Worm (Caenorhabditis elegans) whole organism, mixed stage, embryonic: ENCODE data around the gene E04F6.4.

ENCODE experiments used
- M03D4.4 ChIP-seq: sonication (generic microtip); optimal IDR thresholded peaks from 2 replicates; lab custom pipeline; 2017; ENCODE audit warnings: mild to moderate bottlenecking, missing genetic modification characterization, missing compliant biosample characterization
- bed-3 ChIP-seq: fragments of 200-800 bp; sonication (Bioruptor generic); optimal IDR thresholded peaks from 3 replicates; lab custom pipeline; 2018; ENCODE audit warnings: mild to moderate bottlenecking, missing genetic modification characterization, moderate library complexity, missing compliant biosample characterization
- blmp-1 ChIP-seq: fragments of 150-350 bp; optimal IDR thresholded peaks from 2 replicates; lab custom pipeline; 2014; ENCODE audit warnings: missing biosample characterization, missing genetic modification characterization
- ceh-39 ChIP-seq: fragments of 150-350 bp; optimal IDR thresholded peaks from 2 replicates; lab custom pipeline; 2014; ENCODE audit warnings: missing biosample characterization, missing genetic modification characterization
- ceh-43 ChIP-seq: fragments of 200-800 bp; sonication (Bioruptor generic); optimal IDR thresholded peaks from 2 replicates; lab custom pipeline; 2018; ENCODE audit warnings: mild to moderate bottlenecking, missing genetic modification characterization, moderate library complexity, missing compliant biosample characterization
- ceh-83 ChIP-seq: fragments of 200-800 bp; sonication (Bioruptor generic); optimal IDR thresholded peaks from 2 replicates; lab custom pipeline; 2018; ENCODE audit warnings: mild to moderate bottlenecking, missing genetic modification characterization, missing compliant biosample characterization
- ces-1 ChIP-seq: fragments of 150-350 bp; optimal IDR thresholded peaks from 2 replicates; lab custom pipeline; 2014; ENCODE audit warnings: missing biosample characterization, missing genetic modification reagents, missing genetic modification characterization
- cnd-1 ChIP-seq: fragments of 200-800 bp; sonication (Bioruptor generic); optimal IDR thresholded peaks from 2 replicates; lab custom pipeline; 2018; ENCODE audit warnings: mild to moderate bottlenecking, missing genetic modification characterization, missing compliant biosample characterization
- drap-1 ChIP-seq: fragments of 200-800 bp; sonication (Bioruptor generic); optimal IDR thresholded peaks from 3 replicates; lab custom pipeline; 2018; ENCODE audit warnings: mild to moderate bottlenecking, missing genetic modification characterization, missing compliant biosample characterization
- elt-1 ChIP-seq: sonication (generic microtip); optimal IDR thresholded peaks from 2 replicates; lab custom pipeline; 2017; ENCODE audit warnings: missing genetic modification characterization, mild to moderate bottlenecking, missing compliant biosample characterization, antibody characterized with exemption, moderate library complexity, borderline replicate concordance; ENCODE audit not compliant: insufficient read depth
- elt-3 ChIP-seq: fragments of 150-350 bp; optimal IDR thresholded peaks from 2 replicates; lab custom pipeline; 2014; ENCODE audit warnings: missing biosample characterization, missing genetic modification characterization
- flh-1 ChIP-seq: fragments of 200-800 bp; sonication (Bioruptor generic); optimal IDR thresholded peaks from 2 replicates; lab custom pipeline; 2018; ENCODE audit warnings: mild to moderate bottlenecking, missing genetic modification characterization, moderate library complexity, missing compliant biosample characterization
- ham-2 ChIP-seq: fragments of 200-800 bp; sonication (Bioruptor generic); optimal IDR thresholded peaks from 2 replicates; lab custom pipeline; 2018; ENCODE audit warnings: mild to moderate bottlenecking, missing genetic modification characterization, missing compliant biosample characterization
- hlh-1 ChIP-seq: fragments of 150-350 bp; optimal IDR thresholded peaks from 2 replicates; lab custom pipeline; 2014; ENCODE audit warnings: missing biosample characterization, missing genetic modification reagents, missing genetic modification characterization
- lin-13 ChIP-seq: fragments of 150-350 bp; optimal IDR thresholded peaks from 2 replicates; lab custom pipeline; 2014; ENCODE audit warnings: missing biosample characterization, missing genetic modification characterization
- lin-32 ChIP-seq: fragments of 200-800 bp; sonication (Bioruptor generic); optimal IDR thresholded peaks from 2 replicates; lab custom pipeline; 2018; ENCODE audit warnings: mild to moderate bottlenecking, missing genetic modification characterization, missing compliant biosample characterization
- lsy-2 ChIP-seq: fragments of 150-350 bp; optimal IDR thresholded peaks from 2 replicates; lab custom pipeline; 2014; ENCODE audit warnings: missing biosample characterization, missing genetic modification characterization
- mab-5 ChIP-seq: fragments of 150-350 bp; optimal IDR thresholded peaks from 2 replicates; lab custom pipeline; 2014; ENCODE audit warnings: missing biosample characterization, missing genetic modification characterization
- mep-1 ChIP-seq: fragments of 150-350 bp; optimal IDR thresholded peaks from 2 replicates; lab custom pipeline; 2017; ENCODE audit warnings: missing biosample characterization, missing genetic modification reagents, missing genetic modification characterization, inconsistent platforms
- mls-2 ChIP-seq: sonication (generic microtip); optimal IDR thresholded peaks from 2 replicates; lab custom pipeline; 2016; ENCODE audit warnings: mild to moderate bottlenecking, missing genetic modification characterization, moderate library complexity, missing compliant biosample characterization
- nhr-12 ChIP-seq: fragments of 150-350 bp; optimal IDR thresholded peaks from 2 replicates; lab custom pipeline; 2014; ENCODE audit warnings: missing biosample characterization, missing genetic modification characterization
- nhr-2 ChIP-seq: fragments of 150-350 bp; optimal IDR thresholded peaks from 2 replicates; lab custom pipeline; 2014; ENCODE audit warnings: missing biosample characterization, missing genetic modification characterization
- nhr-237 ChIP-seq: fragments of 150-350 bp; optimal IDR thresholded peaks from 2 replicates; lab custom pipeline; 2014; ENCODE audit warnings: missing biosample characterization, missing genetic modification characterization
- nhr-28 ChIP-seq: fragments of 150-350 bp; optimal IDR thresholded peaks from 2 replicates; lab custom pipeline; 2014; ENCODE audit warnings: missing biosample characterization, missing genetic modification characterization
- nhr-76 ChIP-seq: sonication (generic microtip); optimal IDR thresholded peaks from 2 replicates; lab custom pipeline; 2017; ENCODE audit warnings: missing biosample characterization, missing genetic modification characterization
- pha-4 ChIP-seq: fragments of 150-350 bp; optimal IDR thresholded peaks from 2 replicates; lab custom pipeline; 2018; ENCODE audit warnings: missing biosample characterization, missing genetic modification reagents, missing genetic modification characterization
- sem-2 ChIP-seq: fragments of 200-800 bp; sonication (Bioruptor generic); optimal IDR thresholded peaks from 2 replicates; lab custom pipeline; 2018; ENCODE audit warnings: mild to moderate bottlenecking, missing genetic modification characterization, missing compliant biosample characterization
- snpc-4 ChIP-seq: fragments of 150-350 bp; optimal IDR thresholded peaks from 2 replicates; lab custom pipeline; 2014; ENCODE audit warnings: missing biosample characterization, missing genetic modification characterization
- sptf-1 ChIP-seq: sonication (generic microtip); optimal IDR thresholded peaks from 2 replicates; lab custom pipeline; 2017; ENCODE audit warnings: mild to moderate bottlenecking, missing genetic modification characterization, moderate library complexity, missing compliant biosample characterization
- tbx-8 ChIP-seq: fragments of 200-800 bp; sonication (Bioruptor generic); optimal IDR thresholded peaks from 2 replicates; lab custom pipeline; 2018; ENCODE audit warnings: mild to moderate bottlenecking, missing genetic modification characterization, moderate library complexity, missing compliant biosample characterization
- unc-120 ChIP-seq: sonication (generic microtip); optimal IDR thresholded peaks from 2 replicates; lab custom pipeline; 2017; ENCODE audit warnings: missing genetic modification characterization, missing compliant biosample characterization; ENCODE audit not compliant: poor library complexity, severe bottlenecking
- unc-39 ChIP-seq: fragments of 150-350 bp; optimal IDR thresholded peaks from 2 replicates; lab custom pipeline; 2014; ENCODE audit warnings: missing biosample characterization, missing genetic modification characterization
- unc-62 ChIP-seq: fragments of 150-350 bp; optimal IDR thresholded peaks from 2 replicates; lab custom pipeline; 2014; ENCODE audit warnings: missing biosample characterization, missing genetic modification reagents, missing genetic modification characterization
- zip-8 ChIP-seq: fragments of 150-350 bp; optimal IDR thresholded peaks from 2 replicates; lab custom pipeline; 2014; ENCODE audit warnings: missing biosample characterization, missing genetic modification characterization
- ztf-11 ChIP-seq: fragments of 150-350 bp; optimal IDR thresholded peaks from 2 replicates; lab custom pipeline; 2014; ENCODE audit warnings: missing biosample characterization, missing genetic modification characterization

The E04F6.4 gene

ce11 chrII:7199308-7199707 lies 10.1 kb downstream of the E04F6.4 start, which contains the start of gene E04F6.6:
TSS of gene E04F6.6 (minus strand) at chrII:7199565.
- TF ChIP-seq ceh-83 (GFP tag; lab: Kevin White, UChicago): no peak
- TF ChIP-seq cnd-1: no peak
- TF ChIP-seq ztf-11 (tag; lab: Kevin White, UChicago): no peak
- TF ChIP-seq blmp-1 (tag; lab: Kevin White, UChicago): no peak
- TF ChIP-seq mab-5 (tag; lab: Kevin White, UChicago): no peak
- TF ChIP-seq nhr-28 (tag; lab: Kevin White, UChicago): no peak
- TF ChIP-seq, all 35 proteins: peak for 0

ce11 chrII:7200051-7200599 lies 10.9 kb downstream of the E04F6.4 start, which contains the start of gene pcrg-1:
TSS of gene pcrg-1 (plus strand) at chrII:7200549.
- TF ChIP-seq ham-2 (GFP tag; lab: Kevin White, UChicago) (peak; percentile 93), ceh-83 (GFP tag; lab: Kevin White, UChicago) (peak; percentile 92), sem-2 (peak; percentile 84), blmp-1 (tag; lab: Kevin White, UChicago) (no peak), lin-13 (tag; lab: Kevin White, UChicago) (peak; percentile 77), unc-39 (tag; lab: Kevin White, UChicago) (peak; percentile 25), sptf-1 (tag; lab: Kevin White, UChicago) (peak; percentile 96), elt-1 (peak; percentile 1), ceh-39 (no peak), mls-2 (tag; lab: Kevin White, UChicago) (peak; percentile 97), ceh-43 (GFP tag; lab: Kevin White, UChicago) (peak; percentile 84), nhr-76 (no peak), ztf-11 (tag; lab: Kevin White, UChicago) (no peak), mab-5 (tag; lab: Kevin White, UChicago) (no peak), mep-1 (tag; lab: Kevin White, UChicago) (peak; percentile 73), pha-4 (peak; percentile 59), ces-1 (no peak), M03D4.4 (tag; lab: Kevin White, UChicago) (peak; percentile 92), elt-3 (tag; lab: Kevin White, UChicago) (peak; percentile 59), nhr-12 (tag; lab: Kevin White, UChicago) (no peak), tbx-8 (peak; percentile 91), bed-3 (GFP tag; lab: Kevin White, UChicago) (peak; percentile 83), unc-120 (tag; lab: Kevin White, UChicago) (peak; percentile 79), nhr-237 (tag; lab: Kevin White, UChicago) (no peak), unc-62 (GFP tag; lab: Kevin White, UChicago) (peak; percentile 21), nhr-28 (tag; lab: Kevin White, UChicago) (no peak), lin-32 (GFP tag; lab: Kevin White, UChicago) (peak; percentile 86), snpc-4 (tag; lab: Kevin White, UChicago) (no peak), drap-1 (GFP tag; lab: Kevin White, UChicago) (peak; percentile 94), cnd-1 (peak; percentile 95), nhr-2 (tag; lab: Kevin White, UChicago) (no peak), zip-8 (tag; lab: Kevin White, UChicago) (no peak), hlh-1 (tag; lab: Kevin White, UChicago) (peak; percentile 63), lsy-2 (peak; percentile 27), flh-1 (GFP tag; lab: Kevin White, UChicago) (peak; percentile 82)
- TF ChIP-seq, all 35 proteins: peak for 23

- no peak for TF ChIP-seq nhr-12 (tag; lab: Kevin White, UChicago)
- TF ChIP-seq blmp-1 (tag; lab: Kevin White, UChicago): no peak
- TF ChIP-seq M03D4.4 (tag; lab: Kevin White, UChicago): no peak
- TF ChIP-seq sptf-1 (tag; lab: Kevin White, UChicago): no peak
- TF ChIP-seq, all 35 proteins: peak for 0
Measured at ce11 chrII:7203110-7203509, 13.9 kb downstream of the E04F6.4 start, which contains the start of gene srd-56. TSS of gene srd-56 (minus strand) at chrII:7203210.
